Worm (Caenorhabditis elegans) whole organism, L2 larva: ENCODE results near the gene F07B7.12.
"Not testable (repeated sequence)": the region's sequence is repeated elsewhere in the genome, so short reads cannot be mapped to it uniquely, and the experiment has no call there.

ENCODE experiments used
- C34F6.9 ChIP-seq: fragments of 150-350 bp; optimal IDR thresholded peaks from 2 replicates; lab custom pipeline; 2014; ENCODE audit warnings: missing biosample characterization, missing genetic modification characterization
- F13H6.1 ChIP-seq: sonication (generic microtip); optimal IDR thresholded peaks from 2 replicates; lab custom pipeline; 2016; ENCODE audit warnings: missing genetic modification characterization, missing compliant biosample characterization
- R02D3.7 ChIP-seq: fragments of 150-350 bp; optimal IDR thresholded peaks from 2 replicates; lab custom pipeline; 2014; ENCODE audit warnings: missing biosample characterization, missing genetic modification characterization
- Y55F3AM.14 ChIP-seq: fragments of 200-800 bp; sonication (Bioruptor generic); optimal IDR thresholded peaks from 2 replicates; lab custom pipeline; 2018; ENCODE audit warnings: mild to moderate bottlenecking, missing genetic modification characterization, missing compliant biosample characterization
- ZK546.5 ChIP-seq: sonication (generic microtip); optimal IDR thresholded peaks from 2 replicates; lab custom pipeline; 2017; ENCODE audit warnings: missing biosample characterization, missing genetic modification characterization
- aly-2 ChIP-seq: fragments of 150-350 bp; optimal IDR thresholded peaks from 2 replicates; lab custom pipeline; 2014; ENCODE audit warnings: missing biosample characterization, missing genetic modification characterization
- ama-1 ChIP-seq: fragments of 150-350 bp; optimal IDR thresholded peaks from 2 replicates; lab custom pipeline; 2018; ENCODE audit warnings: inconsistent platforms
- blmp-1 ChIP-seq: sonication (generic microtip); optimal IDR thresholded peaks from 2 replicates; lab custom pipeline; 2017; ENCODE audit warnings: missing genetic modification characterization, mild to moderate bottlenecking, missing compliant biosample characterization, antibody characterized with exemption, moderate library complexity; ENCODE audit not compliant: insufficient read depth
- ceh-16 ChIP-seq: fragments of 150-350 bp; optimal IDR thresholded peaks from 2 replicates; lab custom pipeline; 2014; ENCODE audit warnings: missing biosample characterization, missing genetic modification characterization
- ceh-82 ChIP-seq: fragments of 150-350 bp; optimal IDR thresholded peaks from 2 replicates; lab custom pipeline; 2014; ENCODE audit warnings: missing biosample characterization, missing genetic modification characterization
- crh-2 ChIP-seq: sonication (generic microtip); optimal IDR thresholded peaks from 2 replicates; lab custom pipeline; 2017; ENCODE audit warnings: missing biosample characterization, missing genetic modification characterization
- dmd-4 ChIP-seq: sonication (generic microtip); optimal IDR thresholded peaks from 2 replicates; lab custom pipeline; 2017; ENCODE audit warnings: missing biosample characterization, missing genetic modification characterization
- egl-27 ChIP-seq: sonication (generic microtip); optimal IDR thresholded peaks from 3 replicates; lab custom pipeline; 2017; ENCODE audit warnings: missing biosample characterization, missing genetic modification reagents, missing genetic modification characterization
- elt-3 ChIP-seq: sonication (generic microtip); optimal IDR thresholded peaks from 2 replicates; lab custom pipeline; 2017; ENCODE audit warnings: missing biosample characterization, missing genetic modification characterization
- fos-1 ChIP-seq: fragments of 150-350 bp; optimal IDR thresholded peaks from 2 replicates; lab custom pipeline; 2014; ENCODE audit warnings: missing biosample characterization, missing genetic modification characterization
- gmeb-1 ChIP-seq: fragments of 150-350 bp; optimal IDR thresholded peaks from 2 replicates; lab custom pipeline; 2014; ENCODE audit warnings: missing biosample characterization, missing genetic modification characterization
- lin-11 ChIP-seq: fragments of 150-350 bp; sonication (generic microtip); optimal IDR thresholded peaks from 2 replicates; lab custom pipeline; 2014; ENCODE audit warnings: missing biosample characterization, missing genetic modification characterization, inconsistent platforms, mixed read lengths
- lin-13 ChIP-seq: fragments of 150-350 bp; optimal IDR thresholded peaks from 2 replicates; lab custom pipeline; 2014; ENCODE audit warnings: missing biosample characterization, missing genetic modification reagents, missing genetic modification characterization
- mab-5 ChIP-seq: fragments of 150-350 bp; optimal IDR thresholded peaks from 2 replicates; lab custom pipeline; 2014; ENCODE audit warnings: missing biosample characterization, missing genetic modification characterization
- mdl-1 ChIP-seq, 2 experiments: fragments of 150-350 bp in 1 of 2; sonication (generic microtip) in 1 of 2; optimal IDR thresholded peaks; 2 replicates each; lab custom pipeline; 2017; ENCODE audit warnings: missing biosample characterization in 2 of 2, missing genetic modification characterization in 2 of 2
- nhr-10 ChIP-seq: sonication (generic microtip); optimal IDR thresholded peaks from 2 replicates; lab custom pipeline; 2017; ENCODE audit warnings: missing biosample characterization, missing genetic modification characterization
- nhr-12 ChIP-seq: fragments of 150-350 bp; optimal IDR thresholded peaks from 2 replicates; lab custom pipeline; 2014; ENCODE audit warnings: missing biosample characterization, missing genetic modification characterization
- nhr-21 ChIP-seq: fragments of 150-350 bp; optimal IDR thresholded peaks from 2 replicates; lab custom pipeline; 2014; ENCODE audit warnings: missing biosample characterization, missing genetic modification characterization
- nhr-23 ChIP-seq: fragments of 150-350 bp; optimal IDR thresholded peaks from 2 replicates; lab custom pipeline; 2014; ENCODE audit warnings: missing biosample characterization, missing genetic modification reagents, missing genetic modification characterization
- nhr-25 ChIP-seq: fragments of 150-350 bp; sonication (generic microtip); optimal IDR thresholded peaks from 3 replicates; lab custom pipeline; 2014; ENCODE audit warnings: missing biosample characterization, missing genetic modification characterization
- nhr-6 ChIP-seq: fragments of 150-350 bp; optimal IDR thresholded peaks from 2 replicates; lab custom pipeline; 2014; ENCODE audit warnings: missing biosample characterization, missing genetic modification characterization
- nhr-77 ChIP-seq: fragments of 150-350 bp; optimal IDR thresholded peaks from 2 replicates; lab custom pipeline; 2014; ENCODE audit warnings: missing biosample characterization, missing genetic modification characterization
- skn-1 ChIP-seq: sonication (generic microtip); optimal IDR thresholded peaks from 2 replicates; lab custom pipeline; 2017; ENCODE audit warnings: missing biosample characterization, missing genetic modification characterization
- sma-9 ChIP-seq, 2 experiments: fragments of 150-350 bp in 1 of 2; sonication (generic microtip) in 1 of 2; optimal IDR thresholded peaks; 2 replicates each; lab custom pipeline; 2014 to 2016; ENCODE audit warnings: missing genetic modification characterization in 2 of 2, mild to moderate bottlenecking in 1 of 2, missing biosample characterization in 1 of 2, missing compliant biosample characterization in 1 of 2, missing genetic modification reagents in 1 of 2, moderate library complexity in 1 of 2
- snpc-4 ChIP-seq: fragments of 150-350 bp; optimal IDR thresholded peaks from 2 replicates; lab custom pipeline; 2014; ENCODE audit warnings: missing biosample characterization, missing genetic modification characterization
- unc-55 ChIP-seq: fragments of 150-350 bp; sonication (generic microtip); optimal IDR thresholded peaks from 3 replicates; lab custom pipeline; 2014; ENCODE audit warnings: missing biosample characterization, missing genetic modification reagents, missing genetic modification characterization
- ztf-1 ChIP-seq: fragments of 200-800 bp; sonication (Bioruptor generic); conservative IDR thresholded peaks from 2 replicates; pipeline ENCODE4 v1.3.6; 2022; ENCODE audit warnings: missing genetic modification characterization, missing compliant biosample characterization
- ztf-11 ChIP-seq: sonication (generic microtip); optimal IDR thresholded peaks from 2 replicates; lab custom pipeline; 2017; ENCODE audit warnings: missing biosample characterization, missing genetic modification characterization

The F07B7.12 gene

DNA sequence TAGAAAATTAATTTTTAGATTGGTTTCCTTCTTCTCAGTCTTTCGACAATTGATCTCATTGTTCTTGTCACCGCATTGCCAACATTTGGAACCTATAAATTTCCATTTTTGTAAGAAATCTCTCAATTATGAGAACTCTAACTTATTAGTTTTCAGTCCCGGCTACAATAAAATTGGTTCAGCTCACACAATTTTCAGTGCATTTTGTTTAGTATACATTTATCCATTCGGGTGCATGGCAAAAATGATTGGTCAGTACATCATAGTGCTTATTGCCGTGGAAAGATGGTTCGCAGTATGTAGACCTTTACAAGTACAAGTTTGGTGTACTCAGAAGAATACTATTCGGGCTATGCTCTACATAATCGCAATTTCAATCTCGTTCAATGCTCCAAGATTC lies 42.1 kb upstream of the F07B7.12 start:
- TF ChIP-seq lin-11 (tag; lab: Kevin White, UChicago) = no peak
- TF ChIP-seq nhr-77 (tag; lab: Kevin White, UChicago) = no peak
- no peak for TF ChIP-seq sma-9 (GFP tag; optimal IDR thresholded peaks at IDR 0.05; lab: Kevin White, UChicago)
- no peak for TF ChIP-seq sma-9 (tag; optimal IDR thresholded peaks at IDR 0.05; lab: Kevin White, UChicago)
- TF ChIP-seq aly-2 (tag; lab: Kevin White, UChicago) = no peak
- TF ChIP-seq nhr-12 (tag; lab: Kevin White, UChicago) = no peak
- TF ChIP-seq nhr-10 (tag; lab: Kevin White, UChicago) = no peak
- no peak for TF ChIP-seq F13H6.1 (tag; lab: Kevin White, UChicago)
- no peak for TF ChIP-seq ztf-11 (tag; lab: Kevin White, UChicago)
- no peak for TF ChIP-seq Y55F3AM.14 (GFP tag; lab: Kevin White, UChicago)
- TF ChIP-seq unc-55 (GFP tag; lab: Kevin White, UChicago) = no peak
- no peak for TF ChIP-seq elt-3
- no peak for TF ChIP-seq snpc-4 (tag; lab: Kevin White, UChicago)
- TF ChIP-seq ZK546.5 (tag; lab: Kevin White, UChicago) = no peak
- TF ChIP-seq mab-5 = no peak
- no peak for TF ChIP-seq crh-2 (tag; lab: Kevin White, UChicago)
- TF ChIP-seq nhr-6 (tag; lab: Kevin White, UChicago) = no peak
- TF ChIP-seq R02D3.7 = no peak

DNA sequence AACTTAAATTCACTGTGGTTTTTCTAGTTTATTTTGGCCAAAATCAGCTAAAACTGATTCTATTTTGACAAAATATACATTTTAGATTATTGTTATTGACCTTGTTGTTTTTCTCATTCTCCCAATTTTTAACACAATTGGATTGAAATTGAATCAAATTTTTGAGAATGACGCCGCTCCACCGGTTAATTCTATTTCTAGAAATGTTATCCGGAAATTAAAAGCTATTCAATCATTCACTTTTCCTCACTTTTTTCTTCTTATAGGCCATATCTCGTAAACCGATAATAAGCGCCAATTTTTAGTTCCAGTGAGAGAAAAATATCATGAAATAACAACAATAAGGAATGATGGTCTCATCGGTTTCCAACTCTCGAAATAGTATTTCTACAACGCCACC lies 40.8 kb upstream of the F07B7.12 start, which contains the start of gene frpr-12:
Gene frpr-12 (plus strand): TSS at position 301 of the 400 bp plus-strand sequence.
- TF ChIP-seq ceh-16 (tag; lab: Kevin White, UChicago) = no peak
- no peak for TF ChIP-seq R02D3.7
- no peak for TF ChIP-seq egl-27 (tag; lab: Kevin White, UChicago)
- no peak for TF ChIP-seq ceh-82 (tag; lab: Kevin White, UChicago)
- TF ChIP-seq lin-11 (tag; lab: Kevin White, UChicago) = no peak
- TF ChIP-seq nhr-6 (tag; lab: Kevin White, UChicago) = no peak
- TF ChIP-seq ztf-11 (tag; lab: Kevin White, UChicago) = no peak
- no peak for TF ChIP-seq F13H6.1 (tag; lab: Kevin White, UChicago)
- no peak for TF ChIP-seq skn-1 (tag; lab: Kevin White, UChicago)
- TF ChIP-seq, all 48 proteins: peak for 0

DNA sequence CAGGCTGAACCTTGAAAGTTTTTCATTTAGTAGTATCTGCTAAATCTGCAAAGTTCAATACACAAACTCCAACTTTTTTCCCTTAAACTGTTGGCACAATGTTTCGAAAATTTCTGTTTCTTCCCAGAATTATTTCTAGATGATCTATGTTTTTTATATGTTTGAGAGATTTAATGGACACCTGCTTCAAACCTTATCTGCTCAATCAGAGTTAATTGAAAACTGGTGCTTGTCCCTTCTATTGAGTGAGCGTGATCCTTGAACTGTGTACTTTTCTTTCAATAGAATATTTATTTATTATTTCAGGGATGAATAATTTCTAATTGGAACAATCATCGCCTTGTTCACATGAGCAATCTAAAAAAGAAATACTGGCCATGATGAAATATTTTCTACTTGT lies 36.9 kb upstream of the F07B7.12 start, which contains the start of gene frpr-13:
Gene frpr-13 (plus strand): TSS at position 301 of the 400 bp plus-strand sequence.
- TF ChIP-seq elt-3 = no peak
- no peak for TF ChIP-seq R02D3.7
- no peak for TF ChIP-seq sma-9 (GFP tag; optimal IDR thresholded peaks at IDR 0.05; lab: Kevin White, UChicago)
- no peak for TF ChIP-seq sma-9 (tag; optimal IDR thresholded peaks at IDR 0.05; lab: Kevin White, UChicago)
- TF ChIP-seq nhr-21 (tag; lab: Kevin White, UChicago) = no peak
- TF ChIP-seq dmd-4 (tag; lab: Kevin White, UChicago) = no peak
- no peak for TF ChIP-seq blmp-1
- TF ChIP-seq snpc-4 (tag; lab: Kevin White, UChicago) = no peak
- TF ChIP-seq crh-2 (tag; lab: Kevin White, UChicago) = no peak
- no peak for TF ChIP-seq mab-5
- TF ChIP-seq nhr-23 (tag; lab: Kevin White, UChicago) = no peak
- no peak for TF ChIP-seq C34F6.9 (tag; lab: Kevin White, UChicago)
- TF ChIP-seq mdl-1 (tag; optimal IDR thresholded peaks at IDR 0.05; lab: Kevin White, UChicago) = no peak
- TF ChIP-seq gmeb-1 (tag; lab: Kevin White, UChicago) = no peak
- no peak for TF ChIP-seq nhr-25 (tag; lab: Kevin White, UChicago)
- no peak for TF ChIP-seq ztf-1 (GFP tag; lab: Robert Waterston, UW)
- TF ChIP-seq fos-1 = no peak
- no peak for TF ChIP-seq lin-13
- TF ChIP-seq ama-1 = no peak
- no peak for TF ChIP-seq unc-55 (GFP tag; lab: Kevin White, UChicago)

DNA sequence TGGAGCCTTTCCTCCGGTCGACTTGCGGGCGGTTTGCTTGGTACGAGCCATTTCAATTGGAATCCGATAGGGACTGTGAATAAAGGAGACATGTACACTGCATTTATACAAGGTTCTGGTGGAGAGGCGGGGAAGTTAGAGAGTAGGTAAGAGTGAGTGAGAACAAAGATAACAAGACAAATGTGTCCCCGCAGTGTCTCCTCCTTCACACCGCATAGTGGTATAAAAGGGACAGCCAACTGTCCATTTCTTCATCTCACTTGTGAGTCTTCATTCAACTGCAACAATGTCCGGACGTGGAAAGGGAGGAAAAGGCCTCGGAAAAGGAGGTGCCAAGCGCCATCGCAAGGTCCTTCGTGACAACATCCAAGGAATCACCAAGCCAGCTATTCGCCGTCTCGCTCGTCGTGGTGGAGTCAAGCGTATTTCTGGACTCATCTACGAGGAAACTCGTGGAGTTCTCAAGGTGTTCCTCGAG lies 36.1 kb upstream of the F07B7.12 start, which contains the start of the genes his-17 and his-18:
Gene his-17 (minus strand): TSS at position 51 of the 478 bp plus-strand sequence.
Gene his-18 (plus strand): TSS at position 287 of the 478 bp plus-strand sequence.
- not testable (repeated sequence) for TF ChIP-seq ztf-11, dmd-4, aly-2 (tag; lab: Kevin White, UChicago)

DNA sequence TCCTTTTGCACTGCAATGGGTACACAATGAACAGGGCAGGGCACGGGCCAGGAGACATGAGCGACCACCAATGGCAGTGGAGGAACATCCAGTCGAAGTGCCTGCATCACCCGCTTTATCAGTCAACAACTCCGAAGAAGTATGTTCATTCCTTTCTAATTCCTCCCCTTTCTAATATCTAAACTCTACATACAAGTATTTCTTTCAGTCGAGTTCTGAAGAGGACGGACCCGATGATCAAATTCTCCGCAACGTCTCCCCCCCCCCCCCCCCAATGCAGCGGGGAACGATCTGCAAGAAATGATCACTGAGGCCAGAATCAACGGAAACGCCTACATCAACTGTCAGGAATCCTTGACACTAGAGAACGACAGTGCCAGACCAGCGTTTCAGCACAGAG lies 26.5 kb downstream of the F07B7.12 start, which contains the start of gene F07B7.7:
Gene F07B7.7 (plus strand): TSS at position 301 of the 400 bp plus-strand sequence.
- not testable (repeated sequence) for TF ChIP-seq ama-1; nhr-12 (tag; lab: Kevin White, UChicago); mab-5
